Worm (Caenorhabditis elegans) whole organism, L2 larva: Measurements from ENCODE around the gene F13H8.6.

Source experiments
- Y55F3AM.14 ChIP-seq: fragments of 200-800 bp; sonication (Bioruptor generic); optimal IDR thresholded peaks from 2 replicates; lab custom pipeline; 2018; ENCODE audit warnings: mild to moderate bottlenecking, missing genetic modification characterization, missing compliant biosample characterization
- alr-1 ChIP-seq: fragments of 150-350 bp; optimal IDR thresholded peaks from 2 replicates; lab custom pipeline; 2014; ENCODE audit warnings: missing biosample characterization, missing genetic modification characterization
- aly-2 ChIP-seq: fragments of 150-350 bp; optimal IDR thresholded peaks from 2 replicates; lab custom pipeline; 2014; ENCODE audit warnings: missing biosample characterization, missing genetic modification characterization
- ama-1 ChIP-seq: fragments of 150-350 bp; optimal IDR thresholded peaks from 2 replicates; lab custom pipeline; 2018; ENCODE audit warnings: inconsistent platforms
- fos-1 ChIP-seq: fragments of 150-350 bp; optimal IDR thresholded peaks from 2 replicates; lab custom pipeline; 2014; ENCODE audit warnings: missing biosample characterization, missing genetic modification characterization
- gmeb-1 ChIP-seq: fragments of 150-350 bp; optimal IDR thresholded peaks from 2 replicates; lab custom pipeline; 2014; ENCODE audit warnings: missing biosample characterization, missing genetic modification characterization
- lin-11 ChIP-seq: fragments of 150-350 bp; sonication (generic microtip); optimal IDR thresholded peaks from 2 replicates; lab custom pipeline; 2014; ENCODE audit warnings: missing biosample characterization, missing genetic modification characterization, inconsistent platforms, mixed read lengths
- lin-39 ChIP-seq: fragments of 150-350 bp; optimal IDR thresholded peaks from 2 replicates; lab custom pipeline; 2014; ENCODE audit warnings: missing biosample characterization, missing genetic modification reagents, missing genetic modification characterization
- mdl-1 ChIP-seq, 2 experiments: fragments of 150-350 bp in 1 of 2; sonication (generic microtip) in 1 of 2; optimal IDR thresholded peaks; 2 replicates each; lab custom pipeline; 2017; ENCODE audit warnings: missing biosample characterization in 2 of 2, missing genetic modification characterization in 2 of 2
- nhr-12 ChIP-seq: fragments of 150-350 bp; optimal IDR thresholded peaks from 2 replicates; lab custom pipeline; 2014; ENCODE audit warnings: missing biosample characterization, missing genetic modification characterization
- nhr-23 ChIP-seq: fragments of 150-350 bp; optimal IDR thresholded peaks from 2 replicates; lab custom pipeline; 2014; ENCODE audit warnings: missing biosample characterization, missing genetic modification reagents, missing genetic modification characterization
- sem-4 ChIP-seq: fragments of 150-350 bp; optimal IDR thresholded peaks from 2 replicates; lab custom pipeline; 2014; ENCODE audit warnings: missing biosample characterization, missing genetic modification reagents, missing genetic modification characterization
- unc-55 ChIP-seq: fragments of 150-350 bp; sonication (generic microtip); optimal IDR thresholded peaks from 3 replicates; lab custom pipeline; 2014; ENCODE audit warnings: missing biosample characterization, missing genetic modification reagents, missing genetic modification characterization
- unc-62 ChIP-seq: fragments of 150-350 bp; optimal IDR thresholded peaks from 2 replicates; lab custom pipeline; 2014; ENCODE audit warnings: missing biosample characterization, missing genetic modification reagents, missing genetic modification characterization

DNA sequence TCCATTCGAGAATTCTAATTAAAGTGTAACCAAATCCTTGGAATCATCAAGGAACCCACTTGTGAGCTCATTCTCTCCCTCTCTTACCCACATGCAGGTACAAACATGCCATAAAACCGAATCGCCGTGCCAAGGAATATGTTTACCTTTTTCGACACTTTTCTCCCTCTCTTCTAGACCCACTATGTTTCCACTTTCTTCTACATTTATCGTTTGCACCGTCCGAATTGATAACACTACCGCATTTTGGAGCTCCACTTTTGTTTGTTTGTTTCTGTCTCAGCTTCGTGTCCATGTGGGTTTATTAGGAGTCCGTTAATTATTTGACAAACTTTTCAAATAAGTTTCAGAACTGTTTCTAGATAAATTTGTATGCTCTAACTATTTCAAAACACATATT, 4.9 kb downstream of the F13H8.6 start:
- no peak for TF ChIP-seq unc-55
- no peak for TF ChIP-seq nhr-23 (tag; lab: Kevin White, UChicago)
- no peak for TF ChIP-seq nhr-12 (tag; lab: Kevin White, UChicago)
- no peak for TF ChIP-seq lin-39 (tag; lab: Kevin White, UChicago)
- TF ChIP-seq gmeb-1 (tag; lab: Kevin White, UChicago), result no peak
- TF ChIP-seq lin-11 (tag; lab: Kevin White, UChicago), result no peak
- no peak for TF ChIP-seq mdl-1 (tag; optimal IDR thresholded peaks at IDR 0.05; lab: Kevin White, UChicago)
- peak; percentile 32 for TF ChIP-seq fos-1
- TF ChIP-seq alr-1 (tag; lab: Kevin White, UChicago), result no peak
- TF ChIP-seq aly-2 (tag; lab: Kevin White, UChicago), result no peak
- no peak for TF ChIP-seq sem-4 (tag; lab: Kevin White, UChicago)
- no peak for TF ChIP-seq Y55F3AM.14
- TF ChIP-seq unc-62 (GFP tag; lab: Kevin White, UChicago), result no peak
- TF ChIP-seq ama-1 (lab: Kevin White, UChicago), result no peak
